Worm (Caenorhabditis elegans): Measurements from ENCODE around the gene nlp-29.

- TF ChIP-seq unc-62 (GFP tag; optimal IDR thresholded peaks at IDR 0.05), result no peak
- no peak for TF ChIP-seq ztf-28 (GFP tag; IDR thresholded peaks at IDR 0.05)
- TF ChIP-seq snpc-4 (GFP tag; optimal IDR thresholded peaks at IDR 0.05), result no peak
- no peak for TF ChIP-seq snpc-4 (tag; optimal IDR thresholded peaks at IDR 0.05)
- TF ChIP-seq attf-5 (GFP tag; optimal IDR thresholded peaks at IDR 0.05), result no peak
- no peak for TF ChIP-seq K12H6.12 (tag; optimal IDR thresholded peaks at IDR 0.05)
- TF ChIP-seq ama-1 (optimal IDR thresholded peaks at IDR 0.05), result no peak
- no peak for TF ChIP-seq ama-1 (GFP tag; optimal IDR thresholded peaks at IDR 0.05)
- no peak for TF ChIP-seq attf-6 (GFP tag; IDR thresholded peaks at IDR 0.05)
- no peak for TF ChIP-seq nhr-120 (GFP tag; IDR thresholded peaks at IDR 0.05)
- no peak for TF ChIP-seq F49E8.2 (tag; optimal IDR thresholded peaks at IDR 0.05; ENCODE audit: insufficient read depth)
- no peak for TF ChIP-seq let-526 (GFP tag; IDR thresholded peaks at IDR 0.05)
- no peak for TF ChIP-seq sea-2 (GFP tag; IDR thresholded peaks at IDR 0.05)
These were observed 26.6 kb upstream of the nlp-29 start, which contains the start of gene cyp-34A5 for ce11 chrV:3957608-3958007.

Data from whole organism, young adult.